Worm (Caenorhabditis elegans) whole organism, late embryonic: ENCODE results near the gene F46B3.7.

Experiments
- nhr-11 ChIP-seq: fragments of 150-350 bp; optimal IDR thresholded peaks from 2 replicates; lab custom pipeline; 2014; ENCODE audit warnings: missing biosample characterization, missing genetic modification characterization
- syd-9 ChIP-seq: sonication (generic microtip); optimal IDR thresholded peaks from 2 replicates; lab custom pipeline; 2016; ENCODE audit warnings: mild to moderate bottlenecking, missing genetic modification characterization, moderate library complexity, missing compliant biosample characterization

DNA sequence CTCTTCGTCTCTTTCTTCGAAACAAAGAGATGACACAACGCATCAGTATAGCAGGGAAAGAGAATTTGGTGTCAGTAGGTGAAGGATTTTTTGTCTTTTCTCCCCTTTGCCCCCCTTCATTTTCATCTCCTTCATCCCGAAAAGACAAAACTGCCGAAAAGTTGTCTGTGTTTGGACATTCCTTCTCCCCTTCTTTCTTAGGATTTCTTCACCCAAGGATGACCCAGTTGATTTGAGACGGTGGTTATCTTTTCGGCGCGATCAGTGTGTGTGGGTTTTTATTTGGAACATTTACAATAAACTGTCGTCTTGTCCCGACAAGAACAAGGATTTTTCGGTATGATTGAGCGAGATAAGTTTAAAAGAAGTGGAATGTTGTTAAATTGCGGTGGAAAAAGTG lies 43.9 kb upstream of the F46B3.7 start:
- no peak for TF ChIP-seq nhr-11 (tag; lab: Kevin White, UChicago)
- no peak for TF ChIP-seq syd-9 (tag; lab: Kevin White, UChicago)
